Worm (Caenorhabditis elegans) whole organism, L3 larva: ENCODE results near the gene ZK829.1.

ENCODE experiments used
- R02D3.7 ChIP-seq: fragments of 150-350 bp; optimal IDR thresholded peaks from 2 replicates; lab custom pipeline; 2014; ENCODE audit warnings: missing biosample characterization, missing genetic modification characterization
- ZK546.5 ChIP-seq: sonication (generic microtip); optimal IDR thresholded peaks from 2 replicates; lab custom pipeline; 2017; ENCODE audit warnings: missing biosample characterization, missing genetic modification characterization
- aly-2 ChIP-seq: fragments of 150-350 bp; optimal IDR thresholded peaks from 2 replicates; lab custom pipeline; 2014; ENCODE audit warnings: missing biosample characterization, missing genetic modification characterization
- ama-1 ChIP-seq: fragments of 150-350 bp; optimal IDR thresholded peaks from 2 replicates; lab custom pipeline; 2018
- ceh-16 ChIP-seq: sonication (generic microtip); optimal IDR thresholded peaks from 2 replicates; lab custom pipeline; 2017; ENCODE audit warnings: missing biosample characterization, missing genetic modification characterization
- ceh-28 ChIP-seq: fragments of 150-350 bp; optimal IDR thresholded peaks from 2 replicates; lab custom pipeline; 2014; ENCODE audit warnings: missing biosample characterization, missing genetic modification reagents, missing genetic modification characterization
- ceh-82 ChIP-seq: fragments of 150-350 bp; optimal IDR thresholded peaks from 2 replicates; lab custom pipeline; 2014; ENCODE audit warnings: missing biosample characterization, missing genetic modification characterization
- ceh-9 ChIP-seq: sonication (generic microtip); optimal IDR thresholded peaks from 2 replicates; lab custom pipeline; 2018; ENCODE audit warnings: missing biosample characterization, missing genetic modification characterization
- daf-12 ChIP-seq: fragments of 150-350 bp; optimal IDR thresholded peaks from 2 replicates; lab custom pipeline; 2014; ENCODE audit warnings: missing biosample characterization, missing genetic modification reagents, missing genetic modification characterization
- egl-27 ChIP-seq: sonication (generic microtip); optimal IDR thresholded peaks from 4 replicates; lab custom pipeline; 2017; ENCODE audit warnings: missing biosample characterization, missing genetic modification reagents, missing genetic modification characterization
- egl-5 ChIP-seq: fragments of 150-350 bp; optimal IDR thresholded peaks from 2 replicates; lab custom pipeline; 2017; ENCODE audit warnings: missing biosample characterization, missing genetic modification reagents, missing genetic modification characterization, inconsistent platforms
- elt-1 ChIP-seq: fragments of 150-350 bp; optimal IDR thresholded peaks from 2 replicates; lab custom pipeline; 2014; ENCODE audit warnings: missing biosample characterization, missing genetic modification characterization
- elt-2 ChIP-seq: sonication (generic microtip); optimal IDR thresholded peaks from 2 replicates; lab custom pipeline; 2016; ENCODE audit warnings: missing genetic modification reagents, mild to moderate bottlenecking, missing genetic modification characterization, missing compliant biosample characterization
- eor-1 ChIP-seq, 2 experiments: fragments of 150-350 bp; optimal IDR thresholded peaks; 2 replicates each; lab custom pipeline; 2014 to 2018; ENCODE audit warnings: missing biosample characterization in 2 of 2, missing genetic modification characterization in 2 of 2
- fkh-10 ChIP-seq: sonication (generic microtip); optimal IDR thresholded peaks from 2 replicates; lab custom pipeline; 2017; ENCODE audit warnings: missing biosample characterization, missing genetic modification reagents, missing genetic modification characterization
- fos-1 ChIP-seq: fragments of 150-350 bp; optimal IDR thresholded peaks from 2 replicates; lab custom pipeline; 2014; ENCODE audit warnings: missing biosample characterization, missing genetic modification characterization
- hmg-11 ChIP-seq: sonication (generic microtip); optimal IDR thresholded peaks from 2 replicates; lab custom pipeline; 2016; ENCODE audit warnings: missing genetic modification characterization, missing compliant biosample characterization
- jun-1 ChIP-seq: fragments of 150-350 bp; optimal IDR thresholded peaks from 2 replicates; lab custom pipeline; 2014; ENCODE audit warnings: missing biosample characterization, missing genetic modification reagents, missing genetic modification characterization
- lin-15B ChIP-seq: fragments of 150-350 bp; optimal IDR thresholded peaks from 2 replicates; lab custom pipeline; 2014; ENCODE audit warnings: missing biosample characterization, missing genetic modification characterization
- lin-39 ChIP-seq: fragments of 150-350 bp; optimal IDR thresholded peaks from 2 replicates; lab custom pipeline; 2018; ENCODE audit warnings: missing biosample characterization, missing genetic modification reagents, missing genetic modification characterization
- lsy-12 ChIP-seq: sonication (generic microtip); optimal IDR thresholded peaks from 2 replicates; lab custom pipeline; 2016; ENCODE audit warnings: mild to moderate bottlenecking, missing genetic modification characterization, missing compliant biosample characterization
- mdl-1 ChIP-seq: fragments of 150-350 bp; optimal IDR thresholded peaks from 2 replicates; lab custom pipeline; 2014; ENCODE audit warnings: missing biosample characterization, missing genetic modification characterization
- mml-1 ChIP-seq: fragments of 150-350 bp; sonication (generic microtip); optimal IDR thresholded peaks from 3 replicates; lab custom pipeline; 2014; ENCODE audit warnings: missing biosample characterization, missing genetic modification characterization
- nfya-1 ChIP-seq: sonication (generic microtip); optimal IDR thresholded peaks from 2 replicates; lab custom pipeline; 2017; ENCODE audit warnings: missing genetic modification characterization, mild to moderate bottlenecking, missing compliant biosample characterization, antibody characterized with exemption, moderate library complexity; ENCODE audit not compliant: insufficient read depth
- nhr-11 ChIP-seq: fragments of 150-350 bp; optimal IDR thresholded peaks from 2 replicates; lab custom pipeline; 2014; ENCODE audit warnings: missing biosample characterization, missing genetic modification characterization
- nhr-12 ChIP-seq: fragments of 150-350 bp; optimal IDR thresholded peaks from 2 replicates; lab custom pipeline; 2014; ENCODE audit warnings: missing biosample characterization, missing genetic modification characterization
- nhr-23 ChIP-seq: fragments of 150-350 bp; optimal IDR thresholded peaks from 2 replicates; lab custom pipeline; 2014; ENCODE audit warnings: missing biosample characterization, missing genetic modification reagents, missing genetic modification characterization
- nhr-237 ChIP-seq: fragments of 150-350 bp; optimal IDR thresholded peaks from 2 replicates; lab custom pipeline; 2014; ENCODE audit warnings: missing biosample characterization, missing genetic modification characterization
- nhr-25 ChIP-seq: sonication (generic microtip); optimal IDR thresholded peaks from 2 replicates; lab custom pipeline; 2017; ENCODE audit warnings: missing biosample characterization, missing genetic modification characterization
- nhr-28 ChIP-seq: fragments of 150-350 bp; optimal IDR thresholded peaks from 2 replicates; lab custom pipeline; 2014; ENCODE audit warnings: missing biosample characterization, missing genetic modification characterization
- nhr-43 ChIP-seq: sonication (generic microtip); optimal IDR thresholded peaks from 2 replicates; lab custom pipeline; 2016; ENCODE audit warnings: mild to moderate bottlenecking, missing genetic modification characterization, missing compliant biosample characterization; ENCODE audit not compliant: poor library complexity, severe bottlenecking
- nhr-76 ChIP-seq: fragments of 150-350 bp; sonication (generic microtip); optimal IDR thresholded peaks from 5 replicates; lab custom pipeline; 2014; ENCODE audit warnings: missing biosample characterization, missing genetic modification characterization
- nhr-77 ChIP-seq: fragments of 150-350 bp; optimal IDR thresholded peaks from 2 replicates; lab custom pipeline; 2014; ENCODE audit warnings: missing biosample characterization, missing genetic modification characterization
- pha-4 ChIP-seq: fragments of 150-350 bp; optimal IDR thresholded peaks from 2 replicates; lab custom pipeline; 2014; ENCODE audit warnings: missing biosample characterization, missing genetic modification reagents, missing genetic modification characterization
- pqm-1 ChIP-seq: fragments of 150-350 bp; optimal IDR thresholded peaks from 2 replicates; lab custom pipeline; 2017; ENCODE audit warnings: missing biosample characterization, missing genetic modification characterization, inconsistent platforms
- sea-2 ChIP-seq: fragments of 150-350 bp; sonication (generic microtip); optimal IDR thresholded peaks from 4 replicates; lab custom pipeline; 2014; ENCODE audit warnings: missing biosample characterization, missing genetic modification reagents, missing genetic modification characterization
- skn-1 ChIP-seq: fragments of 150-350 bp; optimal IDR thresholded peaks from 2 replicates; lab custom pipeline; 2014; ENCODE audit warnings: missing biosample characterization, missing genetic modification characterization
- tbx-2 ChIP-seq: sonication (generic microtip); optimal IDR thresholded peaks from 2 replicates; lab custom pipeline; 2016; ENCODE audit warnings: mild to moderate bottlenecking, missing genetic modification characterization, missing compliant biosample characterization
- unc-39 ChIP-seq: sonication (generic microtip); optimal IDR thresholded peaks from 4 replicates; lab custom pipeline; 2017; ENCODE audit warnings: missing biosample characterization, missing genetic modification characterization
- unc-62 ChIP-seq: fragments of 150-350 bp; sonication (generic microtip); optimal IDR thresholded peaks from 4 replicates; lab custom pipeline; 2014; ENCODE audit warnings: missing biosample characterization, missing genetic modification reagents, missing genetic modification characterization
- ztf-11 ChIP-seq: fragments of 150-350 bp; optimal IDR thresholded peaks from 2 replicates; lab custom pipeline; 2014; ENCODE audit warnings: missing biosample characterization, missing genetic modification characterization
- ztf-4 ChIP-seq: fragments of 150-350 bp; optimal IDR thresholded peaks from 2 replicates; lab custom pipeline; 2014; ENCODE audit warnings: missing biosample characterization, missing genetic modification characterization

The ZK829.1 gene

DNA sequence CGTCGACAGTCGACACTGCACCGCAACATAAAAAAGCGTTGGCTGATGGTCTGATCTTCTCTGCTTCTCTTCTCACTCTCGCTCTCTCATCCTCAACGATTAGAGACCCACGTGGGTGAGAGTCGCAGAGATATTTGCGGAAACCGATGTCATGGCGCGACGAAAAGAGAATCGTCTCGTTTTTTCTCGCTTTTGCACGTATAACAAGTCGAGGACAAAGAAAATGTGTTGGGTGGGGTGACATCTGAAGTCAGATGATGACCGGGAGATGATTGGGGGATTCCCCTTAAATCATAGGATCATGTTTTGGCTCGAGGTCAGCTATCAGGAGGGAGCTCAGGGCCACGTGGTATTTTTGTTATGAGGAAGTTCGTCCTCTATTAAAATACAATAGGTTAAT is 14.2 kb upstream of the ZK829.1 start (continued):
- no peak for TF ChIP-seq daf-12 (tag; lab: Kevin White, UChicago)
- TF ChIP-seq nhr-28 (tag; lab: Kevin White, UChicago) = peak; percentile 57
- TF ChIP-seq nhr-12 (tag; lab: Kevin White, UChicago) = no peak
- no peak for TF ChIP-seq unc-39 (tag; lab: Kevin White, UChicago)
- TF ChIP-seq ceh-16 = no peak
- peak; percentile 62 for TF ChIP-seq pqm-1 (tag; lab: Kevin White, UChicago)
- no peak for TF ChIP-seq sea-2 (GFP tag; lab: Kevin White, UChicago)
- TF ChIP-seq fos-1 (tag; lab: Kevin White, UChicago) = peak; percentile 3
- peak; percentile 89 for TF ChIP-seq elt-2 (tag; lab: Kevin White, UChicago)
- no peak for TF ChIP-seq aly-2 (tag; lab: Kevin White, UChicago)
- TF ChIP-seq, all 47 proteins: peak for 22

DNA sequence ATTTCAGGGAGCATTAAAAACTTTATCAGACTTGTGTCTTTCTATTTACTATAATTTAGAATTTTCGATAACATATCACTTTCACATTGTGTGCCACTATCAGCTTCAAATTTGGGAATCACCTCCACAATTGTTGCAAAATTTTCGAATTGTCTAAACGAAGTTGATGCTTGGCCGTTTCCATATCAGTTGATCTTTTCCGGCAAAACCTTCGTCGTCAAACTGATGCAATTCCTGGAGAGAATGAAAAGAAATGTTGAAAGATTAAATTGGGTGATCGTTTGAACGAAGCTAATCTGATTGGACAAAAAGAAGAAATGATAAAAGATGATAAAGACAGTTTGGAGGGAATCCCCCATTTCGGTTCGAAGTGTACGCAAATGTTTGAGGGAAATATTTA is 13.4 kb upstream of the ZK829.1 start:
- no peak for TF ChIP-seq lin-39 (tag; lab: Kevin White, UChicago)
- TF ChIP-seq unc-39 (tag; lab: Kevin White, UChicago) = no peak
- no peak for TF ChIP-seq lin-15B (tag; lab: Kevin White, UChicago)
- no peak for TF ChIP-seq aly-2 (tag; lab: Kevin White, UChicago)
- no peak for TF ChIP-seq ztf-11 (tag; lab: Kevin White, UChicago)
- no peak for TF ChIP-seq ceh-82
- peak; percentile 3 for TF ChIP-seq egl-27 (tag; lab: Kevin White, UChicago)
- peak; percentile 38 for TF ChIP-seq lsy-12
- no peak for TF ChIP-seq hmg-11
- peak; percentile 47 for TF ChIP-seq nhr-23 (tag; lab: Kevin White, UChicago)
- peak; percentile 76 for TF ChIP-seq jun-1 (tag; lab: Kevin White, UChicago)
- TF ChIP-seq fkh-10 (GFP tag; lab: Kevin White, UChicago) = no peak
- peak; percentile 67 for TF ChIP-seq fos-1 (tag; lab: Kevin White, UChicago)
- TF ChIP-seq unc-62 = no peak
- TF ChIP-seq nfya-1 (tag; lab: Kevin White, UChicago) = peak; percentile 43
- TF ChIP-seq eor-1 (tag; optimal IDR thresholded peaks at IDR 0.05; lab: Kevin White, UChicago) = no peak
- no peak for TF ChIP-seq nhr-28 (tag; lab: Kevin White, UChicago)
- no peak for TF ChIP-seq daf-12 (tag; lab: Kevin White, UChicago)
- peak; percentile 67 for TF ChIP-seq nhr-43 (tag; lab: Kevin White, UChicago)
- TF ChIP-seq ztf-4 (tag; lab: Kevin White, UChicago) = peak; percentile 34
- no peak for TF ChIP-seq elt-1
- no peak for TF ChIP-seq tbx-2 (tag; lab: Kevin White, UChicago)
- TF ChIP-seq skn-1 (tag; lab: Kevin White, UChicago) = no peak
- TF ChIP-seq mdl-1 (tag; lab: Kevin White, UChicago) = peak; percentile 24
- no peak for TF ChIP-seq ceh-28
- TF ChIP-seq ZK546.5 (tag; lab: Kevin White, UChicago) = no peak
- peak; percentile 81 for TF ChIP-seq nhr-25 (tag; lab: Kevin White, UChicago)
- TF ChIP-seq nhr-237 = no peak
- no peak for TF ChIP-seq nhr-76 (tag; lab: Kevin White, UChicago)
- peak; percentile 31 for TF ChIP-seq R02D3.7 (tag; lab: Kevin White, UChicago)
- no peak for TF ChIP-seq mml-1 (tag; lab: Kevin White, UChicago)
- peak; percentile 94 for TF ChIP-seq ama-1 (lab: Kevin White, UChicago)
- TF ChIP-seq ceh-16 = no peak
- TF ChIP-seq ceh-9 = no peak
- TF ChIP-seq pha-4 (tag; lab: Kevin White, UChicago) = peak; percentile 34
- no peak for TF ChIP-seq egl-5 (tag; lab: Kevin White, UChicago)
- TF ChIP-seq elt-2 (tag; lab: Kevin White, UChicago) = peak; percentile 98
- no peak for TF ChIP-seq nhr-12 (tag; lab: Kevin White, UChicago)
- TF ChIP-seq nhr-77 (tag; lab: Kevin White, UChicago) = no peak
- no peak for TF ChIP-seq nhr-11 (tag; lab: Kevin White, UChicago)
- peak; percentile 75 for TF ChIP-seq pqm-1 (tag; lab: Kevin White, UChicago)
